Worm (Caenorhabditis elegans) whole organism, L1 larva: ENCODE measurements around the gene lgg-3.

Experiments
- C04F5.9 ChIP-seq: sonication (generic microtip); optimal IDR thresholded peaks from 2 replicates; lab custom pipeline; 2016; ENCODE audit warnings: missing genetic modification characterization, missing compliant biosample characterization
- C16A3.4 ChIP-seq: fragments of 150-350 bp; optimal IDR thresholded peaks from 2 replicates; lab custom pipeline; 2014; ENCODE audit warnings: missing biosample characterization, missing genetic modification characterization
- C34B4.2 ChIP-seq: sonication (generic microtip); optimal IDR thresholded peaks from 2 replicates; lab custom pipeline; 2017; ENCODE audit warnings: mild to moderate bottlenecking, missing genetic modification characterization, missing compliant biosample characterization
- F16B12.6 ChIP-seq: fragments of 150-350 bp; optimal IDR thresholded peaks from 2 replicates; lab custom pipeline; 2014; ENCODE audit warnings: missing biosample characterization, missing genetic modification characterization
- Y116A8C.19 ChIP-seq: sonication (generic microtip); optimal IDR thresholded peaks from 2 replicates; lab custom pipeline; 2016; ENCODE audit warnings: missing compliant biosample characterization, missing genetic modification characterization, borderline replicate concordance
- aha-1 ChIP-seq: fragments of 150-350 bp; optimal IDR thresholded peaks from 2 replicates; lab custom pipeline; 2014; ENCODE audit warnings: missing biosample characterization, missing genetic modification characterization
- aly-2 ChIP-seq: fragments of 150-350 bp; optimal IDR thresholded peaks from 2 replicates; lab custom pipeline; 2014; ENCODE audit warnings: missing biosample characterization, missing genetic modification characterization
- blmp-1 ChIP-seq: fragments of 150-350 bp; optimal IDR thresholded peaks from 2 replicates; lab custom pipeline; 2014; ENCODE audit warnings: missing biosample characterization, missing genetic modification characterization
- dsc-1 ChIP-seq: sonication (generic microtip); optimal IDR thresholded peaks from 2 replicates; lab custom pipeline; 2016; ENCODE audit warnings: mild to moderate bottlenecking, missing genetic modification characterization, missing compliant biosample characterization
- efl-1 ChIP-seq, 4 experiments: fragments of 150-350 bp; optimal IDR thresholded peaks in 3 of 4; peaks in 1 of 4; 1 replicate in 1 of 4; 2 replicates in 3 of 4; lab custom pipeline; 2014; ENCODE audit warnings: missing biosample characterization in 2 of 4, missing genetic modification characterization in 2 of 4, missing genetic modification reagents in 2 of 4
- efl-3 ChIP-seq: fragments of 200-800 bp; sonication (Bioruptor generic); optimal IDR thresholded peaks from 2 replicates; lab custom pipeline; 2018; ENCODE audit warnings: mild to moderate bottlenecking, missing genetic modification characterization, missing compliant biosample characterization
- egl-13 ChIP-seq: sonication (generic microtip); optimal IDR thresholded peaks from 2 replicates; lab custom pipeline; 2016; ENCODE audit warnings: missing genotype, missing genetic modification reagents, missing genetic modification characterization, missing compliant biosample characterization
- elt-2 ChIP-seq: sonication (generic microtip); optimal IDR thresholded peaks from 2 replicates; lab custom pipeline; 2016; ENCODE audit warnings: missing genetic modification characterization, mild to moderate bottlenecking, inconsistent platforms, missing compliant biosample characterization, missing genetic modification reagents
- elt-3 ChIP-seq, 6 experiments: fragments of 150-350 bp in 1 of 6; sonication (generic microtip); optimal IDR thresholded peaks; 2 replicates each; lab custom pipeline; 2017 to 2018; ENCODE audit warnings: missing biosample characterization in 6 of 6, missing genetic modification characterization in 6 of 6, inconsistent platforms in 1 of 6
- fkh-4 ChIP-seq: sonication (generic microtip); optimal IDR thresholded peaks from 2 replicates; lab custom pipeline; 2016; ENCODE audit warnings: missing compliant biosample characterization, missing genetic modification characterization, borderline replicate concordance
- fkh-8 ChIP-seq: sonication (generic microtip); optimal IDR thresholded peaks from 2 replicates; lab custom pipeline; 2016; ENCODE audit warnings: mild to moderate bottlenecking, missing genetic modification characterization, missing compliant biosample characterization
- hlh-17 ChIP-seq: fragments of 200-800 bp; sonication (Bioruptor generic); optimal IDR thresholded peaks from 2 replicates; lab custom pipeline; 2018; ENCODE audit warnings: missing genetic modification characterization, mild to moderate bottlenecking, missing compliant biosample characterization, moderate library complexity, borderline replicate concordance
- hpl-2 ChIP-seq: fragments of 150-350 bp; optimal IDR thresholded peaks from 2 replicates; lab custom pipeline; 2014; ENCODE audit warnings: missing biosample characterization, missing genetic modification reagents, missing genetic modification characterization
- lin-13 ChIP-seq: fragments of 150-350 bp; optimal IDR thresholded peaks from 2 replicates; lab custom pipeline; 2014; ENCODE audit warnings: missing biosample characterization, missing genetic modification reagents, missing genetic modification characterization
- lin-14 ChIP-seq: fragments of 200-800 bp; sonication (Bioruptor generic); optimal IDR thresholded peaks from 2 replicates; lab custom pipeline; 2018; ENCODE audit warnings: mild to moderate bottlenecking, missing genetic modification characterization, moderate library complexity, missing compliant biosample characterization
- lin-35 ChIP-seq, 2 experiments: fragments of 150-350 bp; optimal IDR thresholded peaks; 2 replicates each; lab custom pipeline; 2014; ENCODE audit warnings: missing biosample characterization in 2 of 2, missing genetic modification characterization in 2 of 2, missing genetic modification reagents in 2 of 2
- lsy-2 ChIP-seq, 2 experiments: fragments of 150-350 bp; optimal IDR thresholded peaks; 2 replicates each; lab custom pipeline; 2014; ENCODE audit warnings: missing biosample characterization in 2 of 2, missing genetic modification characterization in 2 of 2
- mep-1 ChIP-seq: fragments of 150-350 bp; optimal IDR thresholded peaks from 2 replicates; lab custom pipeline; 2014; ENCODE audit warnings: missing biosample characterization, missing genetic modification characterization
- nhr-20 ChIP-seq: sonication (generic microtip); optimal IDR thresholded peaks from 2 replicates; lab custom pipeline; 2016; ENCODE audit warnings: mild to moderate bottlenecking, missing genetic modification characterization, missing compliant biosample characterization
- nhr-77 ChIP-seq: fragments of 150-350 bp; optimal IDR thresholded peaks from 2 replicates; lab custom pipeline; 2014; ENCODE audit warnings: missing biosample characterization, missing genetic modification characterization
- nhr-84 ChIP-seq: sonication (generic microtip); optimal IDR thresholded peaks from 2 replicates; lab custom pipeline; 2017; ENCODE audit warnings: missing biosample characterization, missing genetic modification characterization
- nhr-85 ChIP-seq: sonication (generic microtip); peaks from one replicate; lab custom pipeline; 2016; ENCODE audit warnings: missing genetic modification characterization, inconsistent platforms, missing compliant biosample characterization
- pax-3 ChIP-seq: fragments of 200-800 bp; sonication (Bioruptor generic); optimal IDR thresholded peaks from 2 replicates; lab custom pipeline; 2018; ENCODE audit warnings: mild to moderate bottlenecking, missing genetic modification characterization, moderate library complexity, missing compliant biosample characterization
- skn-1 ChIP-seq: fragments of 150-350 bp; optimal IDR thresholded peaks from 2 replicates; lab custom pipeline; 2014; ENCODE audit warnings: missing biosample characterization, missing genetic modification characterization
- snpc-4 ChIP-seq: fragments of 150-350 bp; optimal IDR thresholded peaks from 2 replicates; lab custom pipeline; 2014; ENCODE audit warnings: missing biosample characterization, missing genetic modification characterization
- snu-23 ChIP-seq: sonication (generic microtip); optimal IDR thresholded peaks from 2 replicates; lab custom pipeline; 2016; ENCODE audit warnings: missing genetic modification characterization, missing compliant biosample characterization
- sox-4 ChIP-seq: sonication (generic microtip); optimal IDR thresholded peaks from 2 replicates; lab custom pipeline; 2016; ENCODE audit warnings: missing genetic modification characterization, missing compliant biosample characterization
- sptf-1 ChIP-seq: fragments of 150-350 bp; optimal IDR thresholded peaks from 2 replicates; lab custom pipeline; 2014; ENCODE audit warnings: missing biosample characterization, missing genetic modification characterization
- tbx-2 ChIP-seq: sonication (generic microtip); optimal IDR thresholded peaks from 2 replicates; lab custom pipeline; 2016; ENCODE audit warnings: missing genetic modification characterization, missing compliant biosample characterization
- tlp-1 ChIP-seq: fragments of 150-350 bp; optimal IDR thresholded peaks from 2 replicates; lab custom pipeline; 2014; ENCODE audit warnings: missing biosample characterization, missing genetic modification characterization
- unc-130 ChIP-seq: fragments of 150-350 bp; optimal IDR thresholded peaks from 2 replicates; lab custom pipeline; 2017; ENCODE audit warnings: missing biosample characterization, missing genetic modification characterization, inconsistent platforms
- unc-62 ChIP-seq: fragments of 150-350 bp; optimal IDR thresholded peaks from 2 replicates; lab custom pipeline; 2014; ENCODE audit warnings: missing biosample characterization, missing genetic modification reagents, missing genetic modification characterization
- unc-98 ChIP-seq: fragments of 200-800 bp; sonication (Bioruptor generic); IDR thresholded peaks from 2 replicates; pipeline ENCODE4 v1.3.6; 2022; ENCODE audit warnings: missing genetic modification characterization, missing compliant biosample characterization
- vab-15 ChIP-seq: sonication (generic microtip); optimal IDR thresholded peaks from 2 replicates; lab custom pipeline; 2017; ENCODE audit warnings: missing genotype, mild to moderate bottlenecking, missing genetic modification characterization, missing compliant biosample characterization
- xbp-1 ChIP-seq: sonication (generic microtip); optimal IDR thresholded peaks from 2 replicates; lab custom pipeline; 2016; ENCODE audit warnings: missing genetic modification characterization, missing compliant biosample characterization
- zag-1 ChIP-seq: fragments of 150-350 bp; optimal IDR thresholded peaks from 2 replicates; lab custom pipeline; 2014; ENCODE audit warnings: missing biosample characterization, missing genetic modification characterization

Gene lgg-3

DNA sequence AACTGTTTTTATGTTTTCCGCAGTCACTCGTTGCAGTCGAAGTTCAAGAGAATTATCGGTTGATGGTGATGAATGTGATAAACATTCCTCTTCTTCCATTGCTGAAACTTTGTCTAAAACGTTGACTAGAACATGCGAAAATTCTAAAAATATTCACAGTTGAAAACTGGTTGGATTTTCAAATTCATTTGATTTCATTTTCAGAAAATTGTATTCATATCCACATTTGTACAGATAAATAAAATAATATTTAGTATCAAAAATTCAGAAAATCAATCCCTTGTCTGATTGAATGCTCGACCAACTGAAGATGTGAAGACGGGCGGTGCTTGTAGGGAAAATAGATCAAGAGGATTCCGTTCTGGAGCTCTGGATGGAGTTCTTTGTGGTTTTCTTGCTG, 20.0 kb downstream of the lgg-3 start, which contains the start of gene F54E7.9:
Gene F54E7.9, minus strand, starts transcription at position 101 of the 400 bp plus-strand sequence.
- no peak for TF ChIP-seq snpc-4 (tag; lab: Kevin White, UChicago)
- TF ChIP-seq elt-3 (tag; optimal IDR thresholded peaks at IDR 0.05; lab: Kevin White, UChicago) = no peak
- no peak for TF ChIP-seq C16A3.4 (tag; lab: Kevin White, UChicago)
- no peak for TF ChIP-seq mep-1 (tag; lab: Kevin White, UChicago)
- TF ChIP-seq unc-130 (tag; lab: Kevin White, UChicago) = no peak
- TF ChIP-seq nhr-85 = peak; percentile 16
- no peak for TF ChIP-seq hlh-17 (GFP tag; lab: Kevin White, UChicago)
- no peak for TF ChIP-seq efl-1 (optimal IDR thresholded peaks at IDR 0.05; lab: Kevin White, UChicago)
- TF ChIP-seq efl-1 (GFP tag; optimal IDR thresholded peaks at IDR 0.05 in 1 of 2; lab: Kevin White, UChicago) = peak in 1 of 2 experiments; percentile 88

DNA sequence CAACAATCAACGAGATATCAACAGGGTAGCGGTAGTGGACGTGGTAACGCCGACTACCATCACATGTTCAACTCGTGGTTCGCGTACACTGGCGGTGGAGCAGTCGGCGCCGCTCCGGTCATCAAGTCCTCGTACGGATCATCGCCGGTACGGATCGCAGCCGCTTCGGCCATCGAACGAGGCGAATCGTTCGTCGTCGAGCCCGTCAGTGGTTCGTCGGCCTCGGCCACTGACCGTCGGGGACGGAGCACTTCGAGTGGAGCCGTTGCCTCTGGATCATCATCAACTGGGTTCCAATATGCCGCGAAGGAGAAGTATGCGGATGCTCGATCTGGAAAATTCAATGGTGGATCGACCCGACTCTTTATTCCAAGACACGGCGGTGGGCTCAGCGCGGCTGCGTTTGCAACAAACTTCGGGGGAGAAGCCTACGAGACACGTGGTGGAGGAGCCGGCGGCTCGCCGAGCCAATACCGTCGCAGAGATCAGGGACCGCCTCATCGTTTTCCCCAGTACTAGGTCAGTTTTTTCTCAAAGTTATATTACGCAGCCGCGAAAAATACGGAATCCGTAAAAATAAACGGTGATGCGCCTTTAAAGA, 22.3 kb downstream of the lgg-3 start:
- TF ChIP-seq fkh-8 (tag; lab: Kevin White, UChicago) = no peak
- TF ChIP-seq snu-23 (GFP tag; lab: Kevin White, UChicago) = no peak
- TF ChIP-seq sptf-1 (tag; lab: Kevin White, UChicago) = no peak
- TF ChIP-seq snpc-4 (tag; lab: Kevin White, UChicago) = no peak
- no peak for TF ChIP-seq unc-62 (GFP tag; lab: Kevin White, UChicago)
- no peak for TF ChIP-seq mep-1 (tag; lab: Kevin White, UChicago)
- TF ChIP-seq C34B4.2 (tag; lab: Kevin White, UChicago) = no peak
- TF ChIP-seq efl-1 (optimal IDR thresholded peaks at IDR 0.05; lab: Kevin White, UChicago) = no peak
- peak in 1 of 2 experiments; percentile 58 for TF ChIP-seq efl-1 (GFP tag; optimal IDR thresholded peaks at IDR 0.05 in 1 of 2; lab: Kevin White, UChicago)
- no peak for TF ChIP-seq C04F5.9 (tag; lab: Kevin White, UChicago)
- TF ChIP-seq, all 84 proteins: peak for 1

- no peak for TF ChIP-seq lin-14
- no peak for TF ChIP-seq blmp-1
- TF ChIP-seq xbp-1 (tag; lab: Kevin White, UChicago) = no peak
- TF ChIP-seq elt-2 (tag; lab: Kevin White, UChicago) = no peak
- TF ChIP-seq tbx-2 (tag; lab: Kevin White, UChicago) = no peak
- no peak for TF ChIP-seq nhr-84 (tag; lab: Kevin White, UChicago)
- TF ChIP-seq elt-3 (tag; optimal IDR thresholded peaks at IDR 0.05; lab: Kevin White, UChicago) = no peak
- TF ChIP-seq aha-1 (tag; lab: Kevin White, UChicago) = no peak
- no peak for TF ChIP-seq egl-13 (tag; lab: Kevin White, UChicago)
- TF ChIP-seq efl-3 (GFP tag; lab: Kevin White, UChicago) = no peak
- no peak for TF ChIP-seq snu-23 (GFP tag; lab: Kevin White, UChicago)
- no peak for TF ChIP-seq F16B12.6 (tag; lab: Kevin White, UChicago)
- no peak for TF ChIP-seq nhr-77 (tag; lab: Kevin White, UChicago)
- TF ChIP-seq vab-15 (tag; lab: Kevin White, UChicago) = no peak
- TF ChIP-seq lsy-2 (tag; optimal IDR thresholded peaks at IDR 0.05; lab: Kevin White, UChicago) = no peak
- TF ChIP-seq dsc-1 (tag; lab: Kevin White, UChicago) = no peak
- TF ChIP-seq zag-1 (tag; lab: Kevin White, UChicago) = no peak
Observed at ce11 chrIII:5674196-5674595, 23.6 kb downstream of the lgg-3 start.

- TF ChIP-seq aly-2 (tag; lab: Kevin White, UChicago) = no peak
- no peak for TF ChIP-seq nhr-77 (tag; lab: Kevin White, UChicago)
- no peak for TF ChIP-seq pax-3 (tag; lab: Kevin White, UChicago)
- TF ChIP-seq egl-13 (tag; lab: Kevin White, UChicago) = no peak
- peak; percentile 16 to 28 for TF ChIP-seq lin-35 (GFP tag; optimal IDR thresholded peaks at IDR 0.05; lab: Kevin White, UChicago)
- peak; percentile 20 for TF ChIP-seq snu-23 (GFP tag; lab: Kevin White, UChicago)
- TF ChIP-seq zag-1 (tag; lab: Kevin White, UChicago) = no peak
- no peak for TF ChIP-seq snpc-4 (tag; lab: Kevin White, UChicago)
- TF ChIP-seq efl-1 (optimal IDR thresholded peaks at IDR 0.05; lab: Kevin White, UChicago) = peak; percentile 38 to 44
- TF ChIP-seq efl-1 (GFP tag; optimal IDR thresholded peaks at IDR 0.05 in 1 of 2; lab: Kevin White, UChicago) = peak in 1 of 2 experiments; percentile 71
- TF ChIP-seq sox-4 (tag; lab: Kevin White, UChicago) = no peak
- no peak for TF ChIP-seq nhr-84 (tag; lab: Kevin White, UChicago)
- no peak for TF ChIP-seq tlp-1 (tag; lab: Kevin White, UChicago)
- peak; percentile 86 for TF ChIP-seq lin-14
- no peak for TF ChIP-seq hpl-2 (GFP tag; lab: Kevin White, UChicago)
- TF ChIP-seq unc-98 (GFP tag; lab: Robert Waterston, UW) = no peak
- TF ChIP-seq nhr-85 = peak; percentile 86
- TF ChIP-seq skn-1 = no peak
- TF ChIP-seq C16A3.4 (tag; lab: Kevin White, UChicago) = no peak
- peak in 1 of 2 experiments; percentile 26 for TF ChIP-seq lsy-2 (tag; optimal IDR thresholded peaks at IDR 0.05; lab: Kevin White, UChicago)
- TF ChIP-seq fkh-4 (tag; lab: Kevin White, UChicago) = no peak
- no peak for TF ChIP-seq lin-13 (GFP tag; lab: Kevin White, UChicago)
- no peak for TF ChIP-seq sptf-1 (tag; lab: Kevin White, UChicago)
- TF ChIP-seq fkh-8 (tag; lab: Kevin White, UChicago) = peak; percentile 2
- peak; percentile 57 for TF ChIP-seq blmp-1
- TF ChIP-seq nhr-20 (tag; lab: Kevin White, UChicago) = peak; percentile 29
- no peak for TF ChIP-seq Y116A8C.19 (tag; lab: Kevin White, UChicago)
Observed at ce11 chrIII:5667952-5668489, 29.8 kb downstream of the lgg-3 start.
